Worm (Caenorhabditis elegans): ENCODE measurements around the gene afmd-2.

afmd-2 gene

ce11 chrIV:13548188-13548587 lies 39.2 kb downstream of the afmd-2 start, which contains the start of gene F52G2.3:
TSS of gene F52G2.3 (minus strand) at chrIV:13548230.
- TF ChIP-seq nhr-80 (tag; optimal IDR thresholded peaks at IDR 0.05) (peak; percentile 41), lsy-27 (tag; optimal IDR thresholded peaks at IDR 0.05; ENCODE audit: borderline replicate concordance, insufficient read depth) (no peak)

ce11 chrIV:13549350-13549749 lies 40.3 kb downstream of the afmd-2 start:
- TF ChIP-seq bed-1 (GFP tag; IDR thresholded peaks at IDR 0.05): no peak
- TF ChIP-seq athp-1 (tag; optimal IDR thresholded peaks at IDR 0.05): no peak
- TF ChIP-seq ztf-25 (GFP tag; IDR thresholded peaks at IDR 0.05): no peak
- TF ChIP-seq hlh-12 (tag; optimal IDR thresholded peaks at IDR 0.05): peak; percentile 61
- no peak for TF ChIP-seq ztf-3 (GFP tag; optimal IDR thresholded peaks at IDR 0.05)
- no peak for TF ChIP-seq sptf-2 (GFP tag; optimal IDR thresholded peaks at IDR 0.05)
- no peak for TF ChIP-seq T07F8.4 (tag; optimal IDR thresholded peaks at IDR 0.05)
- TF ChIP-seq nhr-120 (GFP tag; IDR thresholded peaks at IDR 0.05): no peak
- TF ChIP-seq F22D6.2 (tag; optimal IDR thresholded peaks at IDR 0.05): no peak
- no peak for TF ChIP-seq ceh-91 (GFP tag; IDR thresholded peaks at IDR 0.05)
- no peak for TF ChIP-seq D2030.7 (GFP tag; IDR thresholded peaks at IDR 0.05)
- peak in 1 of 2 experiments; percentile 12 for TF ChIP-seq rec-8 (tag; optimal IDR thresholded peaks at IDR 0.05)
- no peak for TF ChIP-seq ets-4 (GFP tag; optimal IDR thresholded peaks at IDR 0.05)
- no peak for TF ChIP-seq lin-54 (GFP tag; optimal IDR thresholded peaks at IDR 0.05)
- TF ChIP-seq B0035.1 (tag; optimal IDR thresholded peaks at IDR 0.05): no peak
- TF ChIP-seq nhr-80 (tag; optimal IDR thresholded peaks at IDR 0.05): no peak
- no peak for TF ChIP-seq dox-1 (GFP tag; IDR thresholded peaks at IDR 0.05)

ce11 chrIV:13554350-13554749 lies 45.3 kb downstream of the afmd-2 start:
- TF ChIP-seq ztf-26 (tag; optimal IDR thresholded peaks at IDR 0.05): no peak
- no peak for TF ChIP-seq egl-44 (GFP tag; IDR thresholded peaks at IDR 0.05)
- no peak for TF ChIP-seq egl-18 (GFP tag; IDR thresholded peaks at IDR 0.05)
- no peak for TF ChIP-seq die-1 (tag; optimal IDR thresholded peaks at IDR 0.05)
- TF ChIP-seq gei-17 (GFP tag; optimal IDR thresholded peaks at IDR 0.05): no peak
- TF ChIP-seq B0035.1 (tag; optimal IDR thresholded peaks at IDR 0.05): no peak
- TF ChIP-seq madf-3 (GFP tag; IDR thresholded peaks at IDR 0.05): no peak
- no peak for TF ChIP-seq ceh-58 (GFP tag; IDR thresholded peaks at IDR 0.05)
- TF ChIP-seq F22D6.2 (tag; optimal IDR thresholded peaks at IDR 0.05): no peak
- TF ChIP-seq snpc-3.4 (tag; optimal IDR thresholded peaks at IDR 0.05): no peak
- no peak for TF ChIP-seq F37B4.10 (GFP tag; IDR thresholded peaks at IDR 0.05)

ce11 chrIV:13555508-13555907 lies 46.5 kb downstream of the afmd-2 start:
- TF ChIP-seq ceh-58 (GFP tag; IDR thresholded peaks at IDR 0.05): no peak
- TF ChIP-seq madf-10 (tag; optimal IDR thresholded peaks at IDR 0.05): no peak
- TF ChIP-seq nhr-120 (GFP tag; IDR thresholded peaks at IDR 0.05): no peak
- TF ChIP-seq zim-3 (tag; optimal IDR thresholded peaks at IDR 0.05): no peak
- TF ChIP-seq athp-1 (tag; optimal IDR thresholded peaks at IDR 0.05): no peak
- no peak for TF ChIP-seq madf-6 (GFP tag; IDR thresholded peaks at IDR 0.05)
- no peak for TF ChIP-seq repo-1 (tag; optimal IDR thresholded peaks at IDR 0.05)
- no peak for TF ChIP-seq F39B2.1 (GFP tag; IDR thresholded peaks at IDR 0.05)
- TF ChIP-seq lin-54 (GFP tag; optimal IDR thresholded peaks at IDR 0.05): no peak
- no peak for TF ChIP-seq ztf-25 (GFP tag; IDR thresholded peaks at IDR 0.05)
- no peak for TF ChIP-seq cebp-2 (GFP tag; IDR thresholded peaks at IDR 0.05)
- TF ChIP-seq gei-17 (GFP tag; optimal IDR thresholded peaks at IDR 0.05): no peak
- no peak for TF ChIP-seq rec-8 (tag; optimal IDR thresholded peaks at IDR 0.05)
- TF ChIP-seq aptf-2 (GFP tag; conservative IDR thresholded peaks at IDR 0.05): no peak
- TF ChIP-seq madf-3 (GFP tag; IDR thresholded peaks at IDR 0.05): no peak
- TF ChIP-seq F37B4.10 (GFP tag; IDR thresholded peaks at IDR 0.05): no peak
- no peak for TF ChIP-seq ceh-91 (GFP tag; IDR thresholded peaks at IDR 0.05)
- no peak for TF ChIP-seq D2030.7 (GFP tag; IDR thresholded peaks at IDR 0.05)

Measured in whole organism, young adult.